Worm (Caenorhabditis elegans) whole organism, early embryonic: ENCODE results near the gene Y58A7A.3.

Source experiments
- ama-1 ChIP-seq: fragments of 150-350 bp; optimal IDR thresholded peaks from 2 replicates; lab custom pipeline; 2014
- ceh-13 ChIP-seq: fragments of 200-800 bp; sonication (Bioruptor generic); optimal IDR thresholded peaks from 2 replicates; lab custom pipeline; 2018; ENCODE audit warnings: mild to moderate bottlenecking, missing genetic modification characterization, missing compliant biosample characterization
- ceh-36 ChIP-seq: sonication (generic microtip); optimal IDR thresholded peaks from 2 replicates; lab custom pipeline; 2016; ENCODE audit warnings: missing genetic modification characterization, inconsistent platforms, missing compliant biosample characterization
- hmbx-1 ChIP-seq: sonication (generic microtip); optimal IDR thresholded peaks from 2 replicates; lab custom pipeline; 2016; ENCODE audit warnings: mild to moderate bottlenecking, missing genetic modification characterization, missing compliant biosample characterization
- hmg-4 ChIP-seq: fragments of 200-800 bp; sonication (Bioruptor generic); optimal IDR thresholded peaks from 2 replicates; lab custom pipeline; 2018; ENCODE audit warnings: mild to moderate bottlenecking, missing genetic modification characterization, missing compliant biosample characterization
- hnd-1 ChIP-seq: sonication (generic microtip); optimal IDR thresholded peaks from 2 replicates; lab custom pipeline; 2016; ENCODE audit warnings: missing genetic modification characterization, missing compliant biosample characterization
- pes-1 ChIP-seq: fragments of 200-800 bp; sonication (Bioruptor generic); IDR thresholded peaks from 2 replicates; pipeline ENCODE4 v1.3.6; 2022; ENCODE audit warnings: missing genetic modification reagents, missing genetic modification characterization, missing compliant biosample characterization
- tbx-37 ChIP-seq: fragments of 200-800 bp; sonication (Bioruptor generic); conservative IDR thresholded peaks from 2 replicates; pipeline ENCODE4 v1.3.6; 2022; ENCODE audit warnings: missing genetic modification reagents, missing genetic modification characterization, missing compliant biosample characterization
- tra-4 ChIP-seq: sonication (generic microtip); optimal IDR thresholded peaks from 2 replicates; lab custom pipeline; 2017; ENCODE audit warnings: missing genetic modification characterization, missing compliant biosample characterization

- no peak for TF ChIP-seq pes-1 (GFP tag; lab: Robert Waterston, UW)
- no peak for TF ChIP-seq tra-4
- TF ChIP-seq hnd-1, result no peak
- TF ChIP-seq ama-1 (lab: Kevin White, UChicago), result no peak
- no peak for TF ChIP-seq ceh-13 (GFP tag; lab: Kevin White, UChicago)
- TF ChIP-seq hmg-4 (GFP tag; lab: Kevin White, UChicago), result no peak
- no peak for TF ChIP-seq hmbx-1 (tag; lab: Kevin White, UChicago)
- TF ChIP-seq ceh-36, result no peak
- TF ChIP-seq tbx-37 (GFP tag; lab: Robert Waterston, UW), result no peak
Measured at ce11 chrV:5113654-5114053, 33.0 kb upstream of the Y58A7A.3 start, which contains the start of gene C04F5.8.
